Fruit fly (Drosophila melanogaster): ENCODE data around the gene Atg18a.

Atg18a gene

dm6 chr3L:8153206-8153996 is 33.3 kb upstream of the Atg18a start (continued):
- TF ChIP-seq zfh1 (GFP tag; IDR thresholded peaks at IDR 0.05) (peak; percentile 44; the same call in 1 of the 3 replicates), CG13296 (GFP tag; optimal IDR thresholded peaks at IDR 0.05) (peak; percentile 10), ato (GFP tag; IDR thresholded peaks at IDR 0.05; ENCODE audit: partially characterized antibody) (no peak), Ptx1 (GFP tag; IDR thresholded peaks at IDR 0.05) (peak; percentile 68), CG11247 (GFP tag; IDR thresholded peaks at IDR 0.05) (no peak; the same call in 1 of the 2 replicates), sr (GFP tag; IDR thresholded peaks at IDR 0.05) (peak; percentile 54; the same call in 2 of the 3 replicates), E2f1 (GFP tag; IDR thresholded peaks at IDR 0.05) (no peak), Antp (GFP tag; optimal IDR thresholded peaks at IDR 0.05) (peak; percentile 32), gcm2 (GFP tag; optimal IDR thresholded peaks at IDR 0.05) (no peak), vfl (GFP tag; optimal IDR thresholded peaks at IDR 0.05) (no peak), Sox100B (GFP tag; optimal IDR thresholded peaks at IDR 0.05) (peak; percentile 60), CG32772 (GFP tag; IDR thresholded peaks at IDR 0.05) (peak; percentile 57), CG3838 (GFP tag; optimal IDR thresholded peaks at IDR 0.05) (no peak), CG7556 (GFP tag; optimal IDR thresholded peaks at IDR 0.05) (no peak), Dad (GFP tag; optimal IDR thresholded peaks at IDR 0.05) (peak; percentile 23), Six4 (GFP tag; optimal IDR thresholded peaks at IDR 0.05) (peak; percentile 1), CG2116 (GFP tag; optimal IDR thresholded peaks at IDR 0.05) (peak; percentile 5), Blimp-1 (GFP tag; optimal IDR thresholded peaks at IDR 0.05) (peak; percentile 65), twi (tag; optimal IDR thresholded peaks at IDR 0.05) (no peak), chif (GFP tag; optimal IDR thresholded peaks at IDR 0.05) (peak in 1 of 2 experiments; percentile 50), CG3163 (GFP tag; optimal IDR thresholded peaks at IDR 0.05) (no peak), CG4617 (GFP tag; optimal IDR thresholded peaks at IDR 0.05; ENCODE audit: borderline replicate concordance) (peak; percentile 12), tgo (GFP tag; IDR thresholded peaks at IDR 0.05) (peak; percentile 55; the same call in 2 of the 3 replicates), Ets65A (GFP tag) (peak; percentile 46), sima (GFP tag; optimal IDR thresholded peaks at IDR 0.05) (no peak), CG1792 (GFP tag; optimal IDR thresholded peaks at IDR 0.05) (no peak), CoRest (tag; optimal IDR thresholded peaks at IDR 0.05) (peak; percentile 60), CG5245 (GFP tag; optimal IDR thresholded peaks at IDR 0.05) (peak; percentile 46), CG18262 (tag; optimal IDR thresholded peaks at IDR 0.05) (peak; percentile 41), Gsc (GFP tag; IDR thresholded peaks at IDR 0.05) (peak; percentile 46; the same call in 1 of the 2 replicates), CG10267 (tag; optimal IDR thresholded peaks at IDR 0.05) (peak; percentile 35), jigr1 (GFP tag; IDR thresholded peaks at IDR 0.05) (no peak), Lpt (GFP tag; optimal IDR thresholded peaks at IDR 0.05) (no peak), Mad (GFP tag; optimal IDR thresholded peaks at IDR 0.05) (peak; percentile 42), ara (GFP tag; IDR thresholded peaks at IDR 0.05) (peak; percentile 29; the same call in 1 of the 2 replicates), CG1024 (GFP tag; IDR thresholded peaks at IDR 0.05) (peak; percentile 51; the same call in 1 of the 2 replicates), CG8478 (optimal IDR thresholded peaks at IDR 0.05) (no peak), org-1 (GFP tag; optimal IDR thresholded peaks at IDR 0.05) (peak; percentile 15), sim (GFP tag; IDR thresholded peaks at IDR 0.05) (no peak), pan (optimal IDR thresholded peaks at IDR 0.05) (no peak), pan (GFP tag; optimal IDR thresholded peaks at IDR 0.05 in 1 of 2, IDR thresholded peaks at IDR 0.05 in 1 of 2) (peak in 1 of 2 experiments; percentile 69), knrl (GFP tag; IDR thresholded peaks at IDR 0.05; ENCODE audit: partially characterized antibody) (no peak), CG13424 (tag; optimal IDR thresholded peaks at IDR 0.05) (peak; percentile 65), Lim3 (GFP tag; IDR thresholded peaks at IDR 0.05) (peak; percentile 49; the same call in 1 of the 2 replicates), fd64A (GFP tag; optimal IDR thresholded peaks at IDR 0.05) (no peak), dm (GFP tag; optimal IDR thresholded peaks at IDR 0.05) (no peak), tna (GFP tag; IDR thresholded peaks at IDR 0.05; ENCODE audit: partially characterized antibody) (no peak), CG31388 (GFP tag; optimal IDR thresholded peaks at IDR 0.05) (no peak), CG16779 (GFP tag; IDR thresholded peaks at IDR 0.05) (no peak), Ravus (GFP tag; IDR thresholded peaks at IDR 0.05) (no peak), Atf6 (GFP tag; IDR thresholded peaks at IDR 0.05) (no peak)

Measured in whole organism, embryonic.